Worm (Caenorhabditis elegans) whole organism, L4 larva: ENCODE data around the gene T02G5.7.

Experiments used
- D1046.2 ChIP-seq: fragments of 200-800 bp; sonication (Bioruptor generic); IDR thresholded peaks from 2 replicates; pipeline ENCODE4 v1.3.6; 2022; ENCODE audit warnings: missing genetic modification characterization, missing compliant biosample characterization
- F10B5.3 ChIP-seq: sonication (generic microtip); optimal IDR thresholded peaks from 2 replicates; lab custom pipeline; 2016; ENCODE audit warnings: mild to moderate bottlenecking, missing genetic modification characterization, missing compliant biosample characterization
- F44E2.7 ChIP-seq: fragments of 200-800 bp; sonication (Bioruptor generic); IDR thresholded peaks from 2 replicates; pipeline ENCODE4 v2.1.2; 2022; ENCODE audit warnings: missing genetic modification characterization, missing compliant biosample characterization
- T20F7.1 ChIP-seq: fragments of 200-800 bp; sonication (Bioruptor generic); optimal IDR thresholded peaks from 2 replicates; lab custom pipeline; 2018; ENCODE audit warnings: mild to moderate bottlenecking, missing genetic modification characterization, missing compliant biosample characterization
- Y48G9A.11 ChIP-seq: fragments of 200-800 bp; sonication (Bioruptor generic); IDR thresholded peaks from 2 replicates; pipeline ENCODE4 v1.3.6; 2022; ENCODE audit warnings: missing genetic modification reagents, missing genetic modification characterization, missing compliant biosample characterization
- Y75B8A.6 ChIP-seq: fragments of 200-800 bp; sonication (Bioruptor generic); IDR thresholded peaks from 2 replicates; pipeline ENCODE4 v1.3.6; 2022; ENCODE audit warnings: missing genetic modification reagents, missing genetic modification characterization, missing compliant biosample characterization
- aha-1 ChIP-seq: fragments of 150-350 bp; peaks from one replicate; lab custom pipeline; 2014; ENCODE audit warnings: missing biosample characterization, missing genetic modification characterization
- aly-2 ChIP-seq: sonication (generic microtip); optimal IDR thresholded peaks from 2 replicates; lab custom pipeline; 2018; ENCODE audit warnings: missing biosample characterization, missing genetic modification characterization
- arid-1 ChIP-seq: fragments of 200-800 bp; sonication (Bioruptor generic); conservative IDR thresholded peaks from 2 replicates; pipeline ENCODE4 v1.3.6; 2022; ENCODE audit warnings: missing genetic modification reagents, missing genetic modification characterization, missing compliant biosample characterization
- ceh-20 ChIP-seq: fragments of 200-800 bp; sonication (Bioruptor generic); IDR thresholded peaks from 2 replicates; pipeline ENCODE4 v1.3.6; 2022; ENCODE audit warnings: missing genetic modification reagents, missing genetic modification characterization, missing compliant biosample characterization
- ceh-32 ChIP-seq: sonication (generic microtip); optimal IDR thresholded peaks from 2 replicates; lab custom pipeline; 2016; ENCODE audit warnings: mild to moderate bottlenecking, missing genetic modification characterization, missing compliant biosample characterization; ENCODE audit not compliant: poor library complexity
- ceh-82 ChIP-seq: sonication (generic microtip); optimal IDR thresholded peaks from 2 replicates; lab custom pipeline; 2017; ENCODE audit warnings: missing biosample characterization, missing genetic modification characterization
- ces-1 ChIP-seq: fragments of 150-350 bp; sonication (generic microtip); optimal IDR thresholded peaks from 4 replicates; lab custom pipeline; 2014; ENCODE audit warnings: missing biosample characterization, missing genetic modification reagents, missing genetic modification characterization
- daf-16 ChIP-seq, 3 experiments: sonication (generic microtip); optimal IDR thresholded peaks; 2 replicates each; lab custom pipeline; 2016 to 2017; ENCODE audit warnings: missing genetic modification characterization in 3 of 3, missing genetic modification reagents in 3 of 3, mild to moderate bottlenecking in 2 of 3, missing compliant biosample characterization in 2 of 3, missing biosample characterization in 1 of 3, moderate library complexity in 1 of 3
- daf-19 ChIP-seq: fragments of 200-800 bp; sonication (Bioruptor generic); conservative IDR thresholded peaks from 2 replicates; pipeline ENCODE4 v1.3.6; 2022; ENCODE audit warnings: missing genetic modification characterization, missing compliant biosample characterization
- dpl-1 ChIP-seq: fragments of 150-350 bp; optimal IDR thresholded peaks from 2 replicates; lab custom pipeline; 2014; ENCODE audit warnings: missing biosample characterization, missing genetic modification reagents, missing genetic modification characterization
- fkh-10 ChIP-seq: fragments of 150-350 bp; optimal IDR thresholded peaks from 2 replicates; lab custom pipeline; 2014; ENCODE audit warnings: missing biosample characterization, missing genetic modification reagents, missing genetic modification characterization
- gei-8 ChIP-seq: fragments of 200-800 bp; sonication (Bioruptor generic); optimal IDR thresholded peaks from 2 replicates; lab custom pipeline; 2018; ENCODE audit warnings: mild to moderate bottlenecking, missing genetic modification characterization, missing compliant biosample characterization
- hif-1 ChIP-seq, 2 experiments: sonication (generic microtip); optimal IDR thresholded peaks; 2 replicates each; lab custom pipeline; 2016 to 2017; ENCODE audit warnings: missing compliant biosample characterization in 2 of 2, missing genetic modification characterization in 2 of 2, missing genetic modification reagents in 2 of 2, missing genotype in 2 of 2, mild to moderate bottlenecking in 1 of 2
- hlh-11 ChIP-seq: fragments of 200-800 bp; sonication (Bioruptor generic); optimal IDR thresholded peaks from 2 replicates; lab custom pipeline; 2018; ENCODE audit warnings: mild to moderate bottlenecking, missing genetic modification characterization, missing compliant biosample characterization
- hmg-1.1 ChIP-seq: fragments of 200-800 bp; sonication (Bioruptor generic); IDR thresholded peaks from 2 replicates; pipeline ENCODE4 v1.3.6; 2022; ENCODE audit warnings: missing genetic modification reagents, missing genetic modification characterization, missing compliant biosample characterization
- lim-7 ChIP-seq: fragments of 200-800 bp; sonication (Bioruptor generic); IDR thresholded peaks from 2 replicates; pipeline ENCODE4 v1.3.6; 2022; ENCODE audit warnings: missing genetic modification characterization, missing compliant biosample characterization
- lin-1 ChIP-seq: fragments of 200-800 bp; sonication (Bioruptor generic); IDR thresholded peaks from 2 replicates; pipeline ENCODE4 v1.3.6; 2022; ENCODE audit warnings: missing genetic modification reagents, missing genetic modification characterization, missing compliant biosample characterization
- lin-38 ChIP-seq: fragments of 200-800 bp; sonication (Bioruptor generic); IDR thresholded peaks from 2 replicates; pipeline ENCODE4 v1.3.6; 2022; ENCODE audit warnings: missing genetic modification reagents, missing genetic modification characterization, missing compliant biosample characterization
- lin-39 ChIP-seq: fragments of 150-350 bp; optimal IDR thresholded peaks from 2 replicates; lab custom pipeline; 2014; ENCODE audit warnings: missing biosample characterization, missing genetic modification reagents, missing genetic modification characterization
- lsy-2 ChIP-seq, 2 experiments: fragments of 150-350 bp in 1 of 2; sonication (generic microtip) in 1 of 2; optimal IDR thresholded peaks; 2 replicates each; lab custom pipeline; 2014 to 2017; ENCODE audit warnings: missing biosample characterization in 2 of 2, missing genetic modification characterization in 2 of 2
- mdl-1 ChIP-seq, 2 experiments: fragments of 150-350 bp in 1 of 2; sonication (generic microtip) in 1 of 2; optimal IDR thresholded peaks; 2 replicates each; lab custom pipeline; 2014 to 2017; ENCODE audit warnings: missing biosample characterization in 2 of 2, missing genetic modification characterization in 2 of 2
- mes-2 ChIP-seq: sonication (generic microtip); optimal IDR thresholded peaks from 2 replicates; lab custom pipeline; 2016; ENCODE audit warnings: missing genotype, mild to moderate bottlenecking, missing genetic modification characterization, missing compliant biosample characterization; ENCODE audit not compliant: poor library complexity, severe bottlenecking
- nhr-102 ChIP-seq: sonication (generic microtip); optimal IDR thresholded peaks from 2 replicates; lab custom pipeline; 2016; ENCODE audit warnings: mild to moderate bottlenecking, missing genetic modification characterization, moderate library complexity, missing compliant biosample characterization
- nhr-25 ChIP-seq: sonication (generic microtip); optimal IDR thresholded peaks from 2 replicates; lab custom pipeline; 2017; ENCODE audit warnings: missing genetic modification characterization, mild to moderate bottlenecking, missing compliant biosample characterization, antibody characterized with exemption, moderate library complexity, borderline replicate concordance; ENCODE audit not compliant: insufficient read depth
- nhr-28 ChIP-seq: fragments of 150-350 bp; optimal IDR thresholded peaks from 2 replicates; lab custom pipeline; 2014; ENCODE audit warnings: missing biosample characterization, missing genetic modification characterization
- nhr-41 ChIP-seq: fragments of 200-800 bp; sonication (Bioruptor generic); IDR thresholded peaks from 2 replicates; pipeline ENCODE4 v1.3.6; 2022; ENCODE audit warnings: missing genetic modification reagents, missing genetic modification characterization, missing compliant biosample characterization
- nhr-77 ChIP-seq: fragments of 150-350 bp; optimal IDR thresholded peaks from 2 replicates; lab custom pipeline; 2014; ENCODE audit warnings: missing biosample characterization, missing genetic modification characterization
- php-3 ChIP-seq: fragments of 200-800 bp; sonication (Bioruptor generic); IDR thresholded peaks from 2 replicates; pipeline ENCODE4 v1.3.6; 2022; ENCODE audit warnings: missing genetic modification reagents, missing genetic modification characterization, missing compliant biosample characterization
- saeg-2 ChIP-seq: fragments of 200-800 bp; sonication (Bioruptor generic); IDR thresholded peaks from 2 replicates; pipeline ENCODE4 v1.3.6; 2022; ENCODE audit warnings: missing genetic modification reagents, missing genetic modification characterization, missing compliant biosample characterization
- set-16 ChIP-seq: fragments of 200-800 bp; sonication (Bioruptor generic); IDR thresholded peaks from 2 replicates; pipeline ENCODE4 v1.3.6; 2022; ENCODE audit warnings: missing genetic modification reagents, missing genetic modification characterization, missing compliant biosample characterization
- skn-1 ChIP-seq: fragments of 150-350 bp; optimal IDR thresholded peaks from 2 replicates; lab custom pipeline; 2014; ENCODE audit warnings: missing biosample characterization, missing genetic modification characterization
- unc-39 ChIP-seq: sonication (generic microtip); optimal IDR thresholded peaks from 2 replicates; lab custom pipeline; 2017; ENCODE audit warnings: missing biosample characterization, missing genetic modification characterization
- unc-62 ChIP-seq, 3 experiments: fragments of 150-350 bp in 1 of 3; sonication (generic microtip); optimal IDR thresholded peaks in 2 of 3; peaks in 1 of 3; 1 replicate in 1 of 3; 2 replicates in 2 of 3; lab custom pipeline; 2014 to 2017; ENCODE audit warnings: missing biosample characterization in 3 of 3, missing genetic modification characterization in 3 of 3, missing genetic modification reagents in 3 of 3, missing genotype in 1 of 3
- vab-7 ChIP-seq: fragments of 200-800 bp; sonication (Bioruptor generic); IDR thresholded peaks from 2 replicates; pipeline ENCODE4 v1.3.6; 2022; ENCODE audit warnings: missing genetic modification reagents, missing genetic modification characterization, missing compliant biosample characterization
- zfp-2 ChIP-seq: sonication (generic microtip); optimal IDR thresholded peaks from 2 replicates; lab custom pipeline; 2016; ENCODE audit warnings: mild to moderate bottlenecking, missing genetic modification characterization, missing compliant biosample characterization
- zfp-3 ChIP-seq: fragments of 200-800 bp; sonication (Bioruptor generic); conservative IDR thresholded peaks from 2 replicates; pipeline ENCODE4 v1.3.6; 2022; ENCODE audit warnings: missing genetic modification reagents, missing genetic modification characterization, missing compliant biosample characterization

The T02G5.7 gene

ce11 chrII:7075564-7076228 lies at the start of gene T02G5.7:
Gene T02G5.7 (plus strand): TSS chrII:7075614.
- TF ChIP-seq lin-38 (GFP tag; lab: Robert Waterston, UW) (peak; percentile 40), nhr-41 (GFP tag; lab: Robert Waterston, UW) (no peak), D1046.2 (GFP tag; lab: Robert Waterston, UW) (no peak), daf-16 (GFP tag; optimal IDR thresholded peaks at IDR 0.05; lab: Kevin White, UChicago) (peak in 1 of 2 experiments; percentile 39), daf-16 (tag; optimal IDR thresholded peaks at IDR 0.05; lab: Kevin White, UChicago) (no peak), zfp-3 (GFP tag; lab: Robert Waterston, UW) (0 out of 2 replicates have a peak, but pooled peaks have one; percentile 22), daf-19 (GFP tag; lab: Robert Waterston, UW) (0 out of 2 replicates have a peak, but pooled peaks have one; percentile 53), Y48G9A.11 (GFP tag; lab: Robert Waterston, UW) (0 out of 2 replicates have a peak, but pooled peaks have one; percentile 24), saeg-2 (GFP tag; lab: Robert Waterston, UW) (0 out of 2 replicates have a peak, but pooled peaks have one; percentile 48)

- TF ChIP-seq php-3 (GFP tag; lab: Robert Waterston, UW): no peak
- peak in 1 of 2 experiments; percentile 26 for TF ChIP-seq hif-1 (tag; optimal IDR thresholded peaks at IDR 0.05; lab: Kevin White, UChicago)
- TF ChIP-seq daf-16 (GFP tag; optimal IDR thresholded peaks at IDR 0.05; lab: Kevin White, UChicago): no peak
- TF ChIP-seq daf-16 (tag; optimal IDR thresholded peaks at IDR 0.05; lab: Kevin White, UChicago): peak; percentile 12
- TF ChIP-seq, all 104 proteins: peak for 2
Measured at ce11 chrII:7029524-7029923, 45.9 kb upstream of the T02G5.7 start.

- no peak for TF ChIP-seq aly-2
- TF ChIP-seq arid-1 (GFP tag; lab: Robert Waterston, UW): no peak
- TF ChIP-seq dpl-1 (GFP tag; lab: Kevin White, UChicago): no peak
- TF ChIP-seq mdl-1 (tag; optimal IDR thresholded peaks at IDR 0.05; lab: Kevin White, UChicago): peak in 1 of 2 experiments; percentile 14
- TF ChIP-seq unc-62 (GFP tag; optimal IDR thresholded peaks at IDR 0.05 in 1 of 2; lab: Kevin White, UChicago): peak in 1 of 2 experiments; percentile 95
- no peak for TF ChIP-seq unc-62 (tag; optimal IDR thresholded peaks at IDR 0.05; lab: Kevin White, UChicago)
- TF ChIP-seq daf-16 (GFP tag; optimal IDR thresholded peaks at IDR 0.05; lab: Kevin White, UChicago): no peak
- TF ChIP-seq daf-16 (tag; optimal IDR thresholded peaks at IDR 0.05; lab: Kevin White, UChicago): peak; percentile 69
- TF ChIP-seq nhr-28 (tag; lab: Kevin White, UChicago): peak; percentile 62
- no peak for TF ChIP-seq ces-1 (GFP tag; lab: Kevin White, UChicago)
- no peak for TF ChIP-seq unc-39 (tag; lab: Kevin White, UChicago)
- TF ChIP-seq hlh-11 (tag; lab: Kevin White, UChicago): peak; percentile 63
- no peak for TF ChIP-seq ceh-82 (tag; lab: Kevin White, UChicago)
- TF ChIP-seq nhr-102 (tag; lab: Kevin White, UChicago): no peak
- no peak for TF ChIP-seq ceh-32
- no peak for TF ChIP-seq lsy-2 (tag; optimal IDR thresholded peaks at IDR 0.05; lab: Kevin White, UChicago)
- TF ChIP-seq lim-7 (GFP tag; lab: Robert Waterston, UW): no peak
- 0 out of 2 replicates have a peak, but pooled peaks have one; percentile 25 for TF ChIP-seq php-3 (GFP tag; lab: Robert Waterston, UW)
- no peak for TF ChIP-seq F44E2.7 (GFP tag; lab: Robert Waterston, UW)
- peak; percentile 52 for TF ChIP-seq T20F7.1 (GFP tag; lab: Kevin White, UChicago)
- no peak for TF ChIP-seq Y48G9A.11 (GFP tag; lab: Robert Waterston, UW)
- TF ChIP-seq hmg-1.1 (GFP tag; lab: Robert Waterston, UW): no peak
- no peak for TF ChIP-seq nhr-25 (tag; lab: Kevin White, UChicago)
- TF ChIP-seq vab-7: no peak
- TF ChIP-seq ceh-20 (GFP tag; lab: Robert Waterston, UW): no peak
- no peak for TF ChIP-seq lin-39 (tag; lab: Kevin White, UChicago)
- TF ChIP-seq set-16 (GFP tag; lab: Robert Waterston, UW): no peak
- TF ChIP-seq mes-2: no peak
- TF ChIP-seq nhr-77 (tag; lab: Kevin White, UChicago): peak; percentile 64
- peak; percentile 93 for TF ChIP-seq aha-1 (tag; lab: Kevin White, UChicago)
- TF ChIP-seq F10B5.3 (tag; lab: Kevin White, UChicago): no peak
- TF ChIP-seq skn-1 (tag; lab: Kevin White, UChicago): no peak
- no peak for TF ChIP-seq lin-1 (GFP tag; lab: Robert Waterston, UW)
- no peak for TF ChIP-seq gei-8 (GFP tag; lab: Kevin White, UChicago)
- TF ChIP-seq fkh-10 (GFP tag; lab: Kevin White, UChicago): no peak
- TF ChIP-seq Y75B8A.6 (GFP tag; lab: Robert Waterston, UW): no peak
- no peak for TF ChIP-seq zfp-2 (tag; lab: Kevin White, UChicago)
Measured at ce11 chrII:7031137-7031697, 44.2 kb upstream of the T02G5.7 start.
